Fruit fly (Drosophila melanogaster): ENCODE measurements around the gene Osi4.

Osi4 gene

dm6 chr3R:6231391-6231790 lies 9.8 kb upstream of the Osi4 start:
- TF ChIP-seq CTCF (optimal IDR thresholded peaks at IDR 0.05) (no peak), CG8478 (optimal IDR thresholded peaks at IDR 0.05) (no peak)

DNA sequence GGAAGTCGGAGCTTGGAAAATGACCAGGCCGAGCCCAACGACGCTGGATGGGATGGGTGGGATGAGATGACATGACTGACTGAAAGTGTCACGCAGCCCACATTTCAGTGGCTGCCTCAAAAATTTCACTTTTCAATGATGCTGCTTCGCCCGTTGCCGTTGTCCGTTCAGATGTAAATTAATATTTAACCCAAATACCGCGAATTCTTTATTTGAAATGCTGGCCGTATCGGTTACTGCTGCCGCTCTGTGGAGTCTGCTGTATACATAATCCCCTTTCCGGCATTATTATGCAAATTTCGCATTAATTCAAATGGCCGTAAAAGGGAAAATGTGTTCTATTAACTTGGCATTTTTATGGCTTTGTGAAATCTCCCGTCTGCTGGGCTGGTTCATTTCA lies 8.7 kb upstream of the Osi4 start:
- TF ChIP-seq CTCF (optimal IDR thresholded peaks at IDR 0.05) (no peak), CG8478 (optimal IDR thresholded peaks at IDR 0.05) (no peak)

DNA sequence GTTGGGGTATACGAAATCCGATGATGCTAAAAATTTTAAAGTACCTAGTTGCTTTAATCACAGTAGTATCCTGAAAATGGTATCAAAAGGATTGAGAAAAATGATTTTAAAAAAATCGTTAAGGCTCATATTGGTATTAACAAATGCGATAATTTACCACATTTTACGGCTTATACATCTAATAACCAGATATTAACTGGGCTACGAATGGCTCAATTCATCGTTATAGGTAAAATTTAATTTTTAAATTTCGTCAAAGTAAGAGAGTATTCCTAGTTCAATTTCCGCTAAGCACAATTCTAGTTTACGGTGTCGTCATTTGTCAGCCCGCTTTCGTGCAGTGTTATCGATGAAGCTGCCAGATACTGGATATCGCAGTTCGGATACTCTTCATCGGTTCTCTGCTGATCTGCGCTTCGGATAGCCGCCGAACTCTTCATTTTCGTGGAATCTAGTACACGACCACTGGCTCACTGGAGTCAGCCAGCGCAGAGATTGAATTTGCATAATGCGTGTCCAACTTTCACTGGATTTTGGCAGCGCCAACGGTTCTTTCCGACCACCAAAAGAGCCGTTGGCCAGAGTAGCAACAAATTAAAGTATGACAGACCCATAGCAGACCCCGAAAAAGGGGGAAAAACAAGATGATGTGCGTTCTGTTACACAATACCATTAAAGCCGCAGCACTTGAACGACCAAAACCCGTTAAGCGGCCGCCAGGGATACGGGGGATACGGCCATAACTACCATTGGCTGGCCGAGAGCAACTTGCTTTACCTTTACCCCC lies 7.7 kb upstream of the Osi4 start:
- TF ChIP-seq CTCF (optimal IDR thresholded peaks at IDR 0.05) (no peak), CG8478 (optimal IDR thresholded peaks at IDR 0.05) (no peak)

dm6 chr3R:6226997-6227562 lies 5.5 kb upstream of the Osi4 start, which contains the start of gene Osi5:
Osi5 (plus strand) TSS chr3R:6227512.
- no peak for TF ChIP-seq CG8478 (optimal IDR thresholded peaks at IDR 0.05)
- no peak for TF ChIP-seq CTCF (optimal IDR thresholded peaks at IDR 0.05)

DNA sequence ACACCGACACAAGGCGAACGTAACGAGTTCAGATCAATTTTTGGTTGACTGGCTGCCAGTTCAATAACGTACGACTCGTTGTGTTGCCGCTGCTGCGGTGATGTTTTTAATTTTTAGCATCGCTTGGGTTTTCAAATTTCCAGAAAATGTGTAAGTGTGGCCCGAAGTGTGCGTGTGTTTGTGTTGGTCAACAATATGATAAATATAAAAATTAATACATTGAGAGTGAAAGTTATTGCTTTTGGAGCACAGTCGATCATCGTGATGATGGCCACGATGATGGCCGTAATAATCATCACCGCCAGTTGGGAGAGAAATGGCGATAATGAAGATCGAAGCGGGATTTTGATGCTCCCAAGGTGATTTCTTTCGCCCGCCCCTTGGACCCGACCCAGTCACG lies 4.6 kb upstream of the Osi4 start:
- TF ChIP-seq CG8478 (optimal IDR thresholded peaks at IDR 0.05): no peak

DNA sequence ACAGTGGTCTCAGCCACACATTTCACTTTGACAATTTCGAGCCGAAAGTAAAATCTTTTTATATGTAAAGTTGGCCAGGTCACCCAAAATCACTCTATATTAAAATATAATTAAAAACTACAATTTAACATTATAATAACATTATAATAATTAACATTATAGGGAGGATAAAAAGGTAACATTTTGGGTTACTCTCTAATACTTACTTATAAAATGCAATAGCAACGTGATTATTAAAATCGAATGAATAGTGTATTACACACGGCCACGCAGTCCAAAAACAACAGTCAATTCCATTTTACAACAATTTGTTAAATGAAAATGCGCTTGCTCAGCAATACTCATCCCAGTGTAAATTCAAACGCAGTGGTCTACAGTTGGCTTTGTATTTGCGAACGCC lies 538 bp upstream of the Osi4 start:
- no peak for TF ChIP-seq CTCF (optimal IDR thresholded peaks at IDR 0.05)
- TF ChIP-seq CG8478 (optimal IDR thresholded peaks at IDR 0.05): no peak

dm6 chr3R:6215053-6215882 lies 6.3 kb downstream of the Osi4 start, which contains the start of gene Osi3:
Osi3 (plus strand) TSS chr3R:6215832.
- TF ChIP-seq CTCF (optimal IDR thresholded peaks at IDR 0.05) (no peak), CG8478 (optimal IDR thresholded peaks at IDR 0.05) (no peak)

- no peak for TF ChIP-seq CG8478 (optimal IDR thresholded peaks at IDR 0.05)
Observed at dm6 chr3R:6214227-6214626, 7.4 kb downstream of the Osi4 start.

- TF ChIP-seq CTCF (optimal IDR thresholded peaks at IDR 0.05) (no peak), CG8478 (optimal IDR thresholded peaks at IDR 0.05) (no peak)
Observed at dm6 chr3R:6211041-6211377, 10.6 kb downstream of the Osi4 start.

dm6 chr3R:6210266-6211040 lies 11.1 kb downstream of the Osi4 start:
- TF ChIP-seq CTCF (optimal IDR thresholded peaks at IDR 0.05) (no peak), CG8478 (optimal IDR thresholded peaks at IDR 0.05) (no peak)

- TF ChIP-seq CTCF (optimal IDR thresholded peaks at IDR 0.05) (no peak), CG8478 (optimal IDR thresholded peaks at IDR 0.05) (no peak)
Observed at dm6 chr3R:6209073-6209472, 12.5 kb downstream of the Osi4 start, which contains the start of gene Osi2. Osi2 (plus strand) TSS chr3R:6209373.

DNA sequence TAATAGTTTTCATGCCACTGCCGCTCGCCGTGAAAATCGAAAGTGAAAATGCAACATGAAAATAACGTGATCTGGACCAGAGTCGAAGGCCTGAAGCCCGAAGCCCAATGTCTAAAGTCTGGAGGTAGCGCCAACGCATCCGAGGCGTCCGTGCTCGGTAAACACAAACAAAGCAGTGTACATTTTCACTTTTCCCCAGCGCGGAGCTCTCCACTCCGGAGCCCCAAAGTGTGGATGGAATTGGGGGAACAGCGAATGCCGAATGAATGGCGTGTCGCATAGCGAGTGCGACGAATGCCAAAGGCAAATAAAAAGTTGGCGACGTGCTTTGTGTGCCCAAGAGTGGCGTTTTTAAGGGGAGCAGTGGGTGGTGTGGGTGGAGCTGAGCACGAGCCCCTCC lies 18.6 kb downstream of the Osi4 start:
- TF ChIP-seq CG8478 (optimal IDR thresholded peaks at IDR 0.05) (no peak), CTCF (optimal IDR thresholded peaks at IDR 0.05) (no peak)

DNA sequence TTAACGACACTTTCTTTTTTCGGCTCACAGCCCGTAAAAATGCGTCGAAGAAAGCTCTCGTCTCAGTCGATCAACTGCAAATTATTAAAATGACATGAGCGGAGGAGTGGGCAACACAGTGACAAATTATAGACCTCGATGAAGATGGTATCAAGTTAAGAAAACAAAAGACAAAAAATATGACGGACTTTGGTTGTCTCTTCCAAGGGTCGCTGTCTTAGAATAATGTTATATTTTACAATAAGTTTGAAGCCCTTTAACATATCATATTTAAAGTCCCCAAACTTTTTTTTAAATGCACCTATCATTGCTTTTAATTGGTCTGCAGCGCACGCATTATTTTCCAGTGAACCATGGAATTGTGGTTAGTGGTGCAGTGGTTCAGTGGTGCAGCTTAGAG lies 21.9 kb downstream of the Osi4 start:
- no peak for TF ChIP-seq CTCF (optimal IDR thresholded peaks at IDR 0.05)
- no peak for TF ChIP-seq CG8478 (optimal IDR thresholded peaks at IDR 0.05)

DNA sequence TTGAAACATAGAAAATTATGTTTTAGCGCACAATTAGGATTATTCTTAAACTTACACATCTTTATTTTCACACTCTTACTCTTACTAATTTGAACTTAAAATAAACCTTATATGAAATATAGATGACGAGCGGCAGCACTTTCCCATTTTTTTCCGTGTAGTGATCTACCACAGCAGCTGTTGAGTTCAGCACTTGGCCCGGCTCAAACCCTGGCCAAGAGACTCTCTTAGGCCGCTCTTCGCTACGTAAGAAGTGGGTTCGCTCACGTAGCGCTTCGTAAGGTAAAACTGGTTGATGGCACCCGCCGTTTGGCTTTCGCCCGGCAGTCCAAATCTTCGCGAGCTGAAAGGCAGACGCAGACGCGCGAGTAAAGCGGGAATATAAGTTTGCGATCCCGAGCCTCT lies 23.1 kb downstream of the Osi4 start, which contains the start of gene Osi24:
TSS of gene Osi24 (plus strand) at position 324 of the 405 bp plus-strand sequence.
- TF ChIP-seq CG8478 (optimal IDR thresholded peaks at IDR 0.05) (no peak), CTCF (optimal IDR thresholded peaks at IDR 0.05) (no peak)

DNA sequence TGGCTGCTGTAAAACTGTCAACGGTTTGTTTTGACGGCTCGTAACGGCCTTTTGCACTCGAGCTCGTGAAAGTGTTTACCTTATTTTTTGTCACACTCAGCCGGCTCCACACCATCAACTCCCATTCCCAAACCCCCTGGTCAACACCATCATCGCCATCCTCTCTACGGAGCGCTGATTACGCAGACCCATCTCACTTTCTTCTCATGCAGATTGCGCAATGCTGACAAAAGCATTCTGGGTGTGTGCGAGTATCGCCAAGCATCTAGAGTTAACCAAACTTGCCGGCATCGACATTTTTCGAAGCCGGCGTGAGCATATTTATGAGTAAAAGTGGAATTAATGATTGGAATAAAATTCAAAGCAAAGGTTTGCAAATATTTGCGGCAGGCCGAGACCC lies 25.2 kb downstream of the Osi4 start:
- no peak for TF ChIP-seq CG8478 (optimal IDR thresholded peaks at IDR 0.05)
- no peak for TF ChIP-seq CTCF (optimal IDR thresholded peaks at IDR 0.05)

All from S2 (cell line).